Worm (Caenorhabditis elegans): Measurements from ENCODE around the gene dim-1.

DNA sequence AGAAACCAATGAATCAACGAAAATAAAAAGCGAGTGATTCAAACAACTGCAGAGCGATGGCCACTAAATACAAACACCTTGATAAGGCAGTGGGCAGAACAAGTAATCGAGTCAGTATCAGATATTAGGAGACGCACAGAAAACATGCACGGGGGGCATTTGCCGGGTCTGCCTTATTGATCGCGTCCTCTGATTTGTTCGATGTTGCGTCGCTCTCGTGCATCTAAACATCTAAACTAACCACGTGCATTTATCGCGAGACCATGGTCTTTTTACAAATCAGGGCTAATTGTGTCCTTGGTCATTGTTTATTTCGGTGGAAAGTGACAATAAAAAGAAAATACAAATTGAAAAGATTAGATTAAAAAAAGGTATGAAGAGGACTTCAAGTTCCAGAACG, 25.9 kb upstream of the dim-1 start, which contains the start of gene K07E3.4:
- no peak for TF ChIP-seq ama-1 (optimal IDR thresholded peaks at IDR 0.05)
- no peak for TF ChIP-seq flt-1 (GFP tag; IDR thresholded peaks at IDR 0.05)
- no peak for TF ChIP-seq hmbx-1 (tag; optimal IDR thresholded peaks at IDR 0.05)
- TF ChIP-seq pes-1 (GFP tag; IDR thresholded peaks at IDR 0.05) = no peak

Data from whole organism, early embryonic.